1 fruit fly cellular context compared by ENCODE assay signal in genomic region chr2L:4386926-4387550, dm6.
A peak's percentile ranks its signal among the peaks of the same experiment; 100 is the strongest.
TF ChIP-seq lines count a peak whose summit lies in the region.

TSS of gene Psf2 (minus strand) at chr2L:4387356.

TF ChIP-seq in whole organism, embryonic, 481 proteins besides CTCF, POLR2A, EP300 and RAD21 (continued from another document):
- no peak for TF ChIP-seq dati (GFP tag; IDR thresholded peaks at IDR 0.05; lab: Robert Waterston, UW)
- TF ChIP-seq CG17186 (GFP tag; optimal IDR thresholded peaks at IDR 0.05; lab: Kevin White, UChicago), result peak; percentile 73
- TF ChIP-seq CG11398 (GFP tag; optimal IDR thresholded peaks at IDR 0.05; lab: Kevin White, UChicago), result no peak
- TF ChIP-seq CG2712 (tag; optimal IDR thresholded peaks at IDR 0.05; lab: Kevin White, UChicago), result no peak
- TF ChIP-seq CG2120 (GFP tag; optimal IDR thresholded peaks at IDR 0.05; lab: Kevin White, UChicago), result no peak
- peak; percentile 71 for TF ChIP-seq HLH4C (GFP tag; IDR thresholded peaks at IDR 0.05; lab: Robert Waterston, UW; ENCODE audit: partially characterized antibody)
- TF ChIP-seq CG10209 (GFP tag; optimal IDR thresholded peaks at IDR 0.05; lab: Kevin White, UChicago), result no peak
- no peak for TF ChIP-seq CG2875 (GFP tag; optimal IDR thresholded peaks at IDR 0.05; lab: Kevin White, UChicago)
